Worm (Caenorhabditis elegans) whole organism, mixed stage, embryonic: ENCODE results near the gene fbxb-75.

ENCODE experiments used
- M03D4.4 ChIP-seq: sonication (generic microtip); optimal IDR thresholded peaks from 2 replicates; lab custom pipeline; 2017; ENCODE audit warnings: mild to moderate bottlenecking, missing genetic modification characterization, missing compliant biosample characterization
- bed-3 ChIP-seq: fragments of 200-800 bp; sonication (Bioruptor generic); optimal IDR thresholded peaks from 3 replicates; lab custom pipeline; 2018; ENCODE audit warnings: mild to moderate bottlenecking, missing genetic modification characterization, moderate library complexity, missing compliant biosample characterization
- blmp-1 ChIP-seq: fragments of 150-350 bp; optimal IDR thresholded peaks from 2 replicates; lab custom pipeline; 2014; ENCODE audit warnings: missing biosample characterization, missing genetic modification characterization
- ceh-43 ChIP-seq: fragments of 200-800 bp; sonication (Bioruptor generic); optimal IDR thresholded peaks from 2 replicates; lab custom pipeline; 2018; ENCODE audit warnings: mild to moderate bottlenecking, missing genetic modification characterization, moderate library complexity, missing compliant biosample characterization
- ces-1 ChIP-seq: fragments of 150-350 bp; optimal IDR thresholded peaks from 2 replicates; lab custom pipeline; 2014; ENCODE audit warnings: missing biosample characterization, missing genetic modification reagents, missing genetic modification characterization
- cnd-1 ChIP-seq: fragments of 200-800 bp; sonication (Bioruptor generic); optimal IDR thresholded peaks from 2 replicates; lab custom pipeline; 2018; ENCODE audit warnings: mild to moderate bottlenecking, missing genetic modification characterization, missing compliant biosample characterization
- drap-1 ChIP-seq: fragments of 200-800 bp; sonication (Bioruptor generic); optimal IDR thresholded peaks from 3 replicates; lab custom pipeline; 2018; ENCODE audit warnings: mild to moderate bottlenecking, missing genetic modification characterization, missing compliant biosample characterization
- elt-3 ChIP-seq: fragments of 150-350 bp; optimal IDR thresholded peaks from 2 replicates; lab custom pipeline; 2014; ENCODE audit warnings: missing biosample characterization, missing genetic modification characterization
- flh-1 ChIP-seq: fragments of 200-800 bp; sonication (Bioruptor generic); optimal IDR thresholded peaks from 2 replicates; lab custom pipeline; 2018; ENCODE audit warnings: mild to moderate bottlenecking, missing genetic modification characterization, moderate library complexity, missing compliant biosample characterization
- ham-2 ChIP-seq: fragments of 200-800 bp; sonication (Bioruptor generic); optimal IDR thresholded peaks from 2 replicates; lab custom pipeline; 2018; ENCODE audit warnings: mild to moderate bottlenecking, missing genetic modification characterization, missing compliant biosample characterization
- hlh-1 ChIP-seq: fragments of 150-350 bp; optimal IDR thresholded peaks from 2 replicates; lab custom pipeline; 2014; ENCODE audit warnings: missing biosample characterization, missing genetic modification reagents, missing genetic modification characterization
- lin-32 ChIP-seq: fragments of 200-800 bp; sonication (Bioruptor generic); optimal IDR thresholded peaks from 2 replicates; lab custom pipeline; 2018; ENCODE audit warnings: mild to moderate bottlenecking, missing genetic modification characterization, missing compliant biosample characterization
- lsy-2 ChIP-seq: fragments of 150-350 bp; optimal IDR thresholded peaks from 2 replicates; lab custom pipeline; 2014; ENCODE audit warnings: missing biosample characterization, missing genetic modification characterization
- mab-5 ChIP-seq: fragments of 150-350 bp; optimal IDR thresholded peaks from 2 replicates; lab custom pipeline; 2014; ENCODE audit warnings: missing biosample characterization, missing genetic modification characterization
- mls-2 ChIP-seq: sonication (generic microtip); optimal IDR thresholded peaks from 2 replicates; lab custom pipeline; 2016; ENCODE audit warnings: mild to moderate bottlenecking, missing genetic modification characterization, moderate library complexity, missing compliant biosample characterization
- nhr-12 ChIP-seq: fragments of 150-350 bp; optimal IDR thresholded peaks from 2 replicates; lab custom pipeline; 2014; ENCODE audit warnings: missing biosample characterization, missing genetic modification characterization
- nhr-2 ChIP-seq: fragments of 150-350 bp; optimal IDR thresholded peaks from 2 replicates; lab custom pipeline; 2014; ENCODE audit warnings: missing biosample characterization, missing genetic modification characterization
- nhr-237 ChIP-seq: fragments of 150-350 bp; optimal IDR thresholded peaks from 2 replicates; lab custom pipeline; 2014; ENCODE audit warnings: missing biosample characterization, missing genetic modification characterization
- nhr-28 ChIP-seq: fragments of 150-350 bp; optimal IDR thresholded peaks from 2 replicates; lab custom pipeline; 2014; ENCODE audit warnings: missing biosample characterization, missing genetic modification characterization
- pha-4 ChIP-seq: fragments of 150-350 bp; optimal IDR thresholded peaks from 2 replicates; lab custom pipeline; 2018; ENCODE audit warnings: missing biosample characterization, missing genetic modification reagents, missing genetic modification characterization
- sem-2 ChIP-seq: fragments of 200-800 bp; sonication (Bioruptor generic); optimal IDR thresholded peaks from 2 replicates; lab custom pipeline; 2018; ENCODE audit warnings: mild to moderate bottlenecking, missing genetic modification characterization, missing compliant biosample characterization
- snpc-4 ChIP-seq: fragments of 150-350 bp; optimal IDR thresholded peaks from 2 replicates; lab custom pipeline; 2014; ENCODE audit warnings: missing biosample characterization, missing genetic modification characterization
- sptf-1 ChIP-seq: sonication (generic microtip); optimal IDR thresholded peaks from 2 replicates; lab custom pipeline; 2017; ENCODE audit warnings: mild to moderate bottlenecking, missing genetic modification characterization, moderate library complexity, missing compliant biosample characterization
- tbx-8 ChIP-seq: fragments of 200-800 bp; sonication (Bioruptor generic); optimal IDR thresholded peaks from 2 replicates; lab custom pipeline; 2018; ENCODE audit warnings: mild to moderate bottlenecking, missing genetic modification characterization, moderate library complexity, missing compliant biosample characterization
- unc-120 ChIP-seq: sonication (generic microtip); optimal IDR thresholded peaks from 2 replicates; lab custom pipeline; 2017; ENCODE audit warnings: missing genetic modification characterization, missing compliant biosample characterization; ENCODE audit not compliant: poor library complexity, severe bottlenecking
- unc-62 ChIP-seq: fragments of 150-350 bp; optimal IDR thresholded peaks from 2 replicates; lab custom pipeline; 2014; ENCODE audit warnings: missing biosample characterization, missing genetic modification reagents, missing genetic modification characterization
- zip-8 ChIP-seq: fragments of 150-350 bp; optimal IDR thresholded peaks from 2 replicates; lab custom pipeline; 2014; ENCODE audit warnings: missing biosample characterization, missing genetic modification characterization
- ztf-11 ChIP-seq: fragments of 150-350 bp; optimal IDR thresholded peaks from 2 replicates; lab custom pipeline; 2014; ENCODE audit warnings: missing biosample characterization, missing genetic modification characterization

The fbxb-75 gene

ce11 chrIV:4449843-4450242, 8.9 kb upstream of the fbxb-75 start:
- TF ChIP-seq M03D4.4 (tag; lab: Kevin White, UChicago) (no peak), nhr-237 (tag; lab: Kevin White, UChicago) (no peak), drap-1 (GFP tag; lab: Kevin White, UChicago) (no peak), pha-4 (tag; lab: Kevin White, UChicago) (no peak), nhr-2 (tag; lab: Kevin White, UChicago) (no peak), ztf-11 (no peak), sptf-1 (tag; lab: Kevin White, UChicago) (no peak), ham-2 (GFP tag; lab: Kevin White, UChicago) (no peak), sem-2 (GFP tag; lab: Kevin White, UChicago) (no peak), tbx-8 (GFP tag; lab: Kevin White, UChicago) (no peak), ces-1 (GFP tag; lab: Kevin White, UChicago) (no peak), elt-3 (no peak), flh-1 (GFP tag; lab: Kevin White, UChicago) (no peak), unc-62 (GFP tag; lab: Kevin White, UChicago) (no peak), lin-32 (GFP tag; lab: Kevin White, UChicago) (no peak), cnd-1 (tag; lab: Kevin White, UChicago) (no peak), mls-2 (no peak), nhr-28 (tag; lab: Kevin White, UChicago) (no peak)

- TF ChIP-seq ztf-11 (no peak), blmp-1 (tag; lab: Kevin White, UChicago) (no peak)
Observed at ce11 chrIV:4449439-4449838, 8.5 kb upstream of the fbxb-75 start, which contains the start of gene R08C7.12. TSS of gene R08C7.12 (plus strand) at chrIV:4449739.

ce11 chrIV:4448343-4448742, 7.4 kb upstream of the fbxb-75 start:
- no peak for TF ChIP-seq ztf-11
- TF ChIP-seq lin-32 (GFP tag; lab: Kevin White, UChicago) = peak; percentile 97
- peak; percentile 89 for TF ChIP-seq cnd-1 (tag; lab: Kevin White, UChicago)
- TF ChIP-seq ceh-43 (GFP tag; lab: Kevin White, UChicago) = no peak
- TF ChIP-seq zip-8 (tag; lab: Kevin White, UChicago) = peak; percentile 30
- peak; percentile 88 for TF ChIP-seq hlh-1
- no peak for TF ChIP-seq elt-3
- peak; percentile 62 for TF ChIP-seq ces-1 (GFP tag; lab: Kevin White, UChicago)

- no peak for TF ChIP-seq ztf-11
Observed at ce11 chrIV:4447367-4447766, 6.4 kb upstream of the fbxb-75 start.

ce11 chrIV:4447284-4447366, 6.1 kb upstream of the fbxb-75 start, which contains the start of gene chat-1:
TSS of gene chat-1 (plus strand) at chrIV:4447331.
- TF ChIP-seq blmp-1 (tag; lab: Kevin White, UChicago) = no peak
- no peak for TF ChIP-seq ztf-11
- no peak for TF ChIP-seq ham-2 (GFP tag; lab: Kevin White, UChicago)
- TF ChIP-seq ces-1 (GFP tag; lab: Kevin White, UChicago) = no peak
- TF ChIP-seq mab-5 = no peak
- no peak for TF ChIP-seq zip-8 (tag; lab: Kevin White, UChicago)
- TF ChIP-seq tbx-8 (GFP tag; lab: Kevin White, UChicago) = no peak
- TF ChIP-seq nhr-237 (tag; lab: Kevin White, UChicago) = no peak
- TF ChIP-seq ceh-43 (GFP tag; lab: Kevin White, UChicago) = no peak
- no peak for TF ChIP-seq nhr-28 (tag; lab: Kevin White, UChicago)
- TF ChIP-seq mls-2 = no peak
- TF ChIP-seq nhr-2 (tag; lab: Kevin White, UChicago) = no peak
- TF ChIP-seq sptf-1 (tag; lab: Kevin White, UChicago) = no peak
- TF ChIP-seq M03D4.4 (tag; lab: Kevin White, UChicago) = no peak
- no peak for TF ChIP-seq flh-1 (GFP tag; lab: Kevin White, UChicago)
- TF ChIP-seq nhr-12 (tag; lab: Kevin White, UChicago) = no peak
- no peak for TF ChIP-seq drap-1 (GFP tag; lab: Kevin White, UChicago)
- TF ChIP-seq unc-120 (tag; lab: Kevin White, UChicago) = no peak

ce11 chrIV:4446884-4447283, 5.9 kb upstream of the fbxb-75 start:
- TF ChIP-seq unc-120 (tag; lab: Kevin White, UChicago) (peak; percentile 3), bed-3 (GFP tag; lab: Kevin White, UChicago) (no peak), lsy-2 (tag; lab: Kevin White, UChicago) (peak; percentile 6), hlh-1 (peak; percentile 10), snpc-4 (no peak), ces-1 (GFP tag; lab: Kevin White, UChicago) (peak; percentile 40), drap-1 (GFP tag; lab: Kevin White, UChicago) (no peak)
